Fruit fly (Drosophila melanogaster) whole organism, prepupa: Measurements from ENCODE around the gene Smug.

Source experiments
- CG10631 ChIP-seq: fragments of 200-800 bp; sonication (Bioruptor generic); optimal IDR thresholded peaks from 2 replicates; lab custom pipeline; 2016; ENCODE audit warnings: missing biosample characterization, missing genetic modification characterization
- CG10669 ChIP-seq: fragments of 200-800 bp; sonication (Bioruptor generic); optimal IDR thresholded peaks from 3 replicates; lab custom pipeline; 2018; ENCODE audit warnings: missing biosample characterization, mild to moderate bottlenecking, missing genetic modification characterization, moderate library complexity
- CG11294 ChIP-seq: fragments of 200-800 bp; sonication (Bioruptor generic); IDR thresholded peaks from 2 replicates; pipeline ENCODE4 v1.3.6; 2022; ENCODE audit warnings: missing biosample characterization, missing genetic modification characterization
- CG11902 ChIP-seq: fragments of 200-800 bp; sonication (Bioruptor generic); optimal IDR thresholded peaks from 3 replicates; lab custom pipeline; 2016; ENCODE audit warnings: missing biosample characterization, missing genetic modification characterization
- CG15336 ChIP-seq: fragments of 200-800 bp; sonication (Bioruptor generic); IDR thresholded peaks from 2 replicates; pipeline ENCODE4 v1.3.6; 2022; ENCODE audit warnings: missing biosample characterization, missing genetic modification characterization
- CG1621 ChIP-seq: fragments of 200-800 bp; sonication (Bioruptor generic); optimal IDR thresholded peaks from 3 replicates; lab custom pipeline; 2018; ENCODE audit warnings: missing biosample characterization, mild to moderate bottlenecking, missing genetic modification characterization
- CG16779 ChIP-seq: fragments of 200-800 bp; sonication (Bioruptor generic); optimal IDR thresholded peaks from 3 replicates; lab custom pipeline; 2017; ENCODE audit warnings: missing biosample characterization, mild to moderate bottlenecking, missing genetic modification characterization
- CG3032 ChIP-seq: fragments of 200-800 bp; optimal IDR thresholded peaks from 2 replicates; lab custom pipeline; 2019; ENCODE audit warnings: missing biosample characterization, mild to moderate bottlenecking, missing genetic modification characterization, moderate library complexity
- CG32006 ChIP-seq: fragments of 200-800 bp; sonication (Bioruptor generic); optimal IDR thresholded peaks from 3 replicates; lab custom pipeline; 2017; ENCODE audit warnings: missing biosample characterization, mild to moderate bottlenecking, missing genetic modification characterization
- CG3919 ChIP-seq: fragments of 200-800 bp; sonication (Bioruptor generic); optimal IDR thresholded peaks from 3 replicates; lab custom pipeline; 2016; ENCODE audit warnings: missing biosample characterization, missing genetic modification characterization
- CG4318 ChIP-seq: fragments of 200-800 bp; sonication (Bioruptor generic); optimal IDR thresholded peaks from 3 replicates; lab custom pipeline; 2017; ENCODE audit warnings: missing biosample characterization, mild to moderate bottlenecking, missing genetic modification characterization
- CG6163 ChIP-seq: fragments of 200-800 bp; sonication (Bioruptor generic); IDR thresholded peaks from 3 replicates; pipeline ENCODE4 v1.3.6; 2022; ENCODE audit warnings: missing biosample characterization, missing genetic modification characterization
- CG6276 ChIP-seq: fragments of 200-800 bp; sonication (Bioruptor generic); optimal IDR thresholded peaks from 2 replicates; lab custom pipeline; 2017; ENCODE audit warnings: missing biosample characterization, mild to moderate bottlenecking, missing genetic modification characterization
- CG6792 ChIP-seq: fragments of 200-800 bp; sonication (Bioruptor generic); optimal IDR thresholded peaks from 3 replicates; lab custom pipeline; 2016; ENCODE audit warnings: missing biosample characterization, missing genetic modification characterization
- CG6808 ChIP-seq: fragments of 200-800 bp; sonication (Bioruptor generic); optimal IDR thresholded peaks from 3 replicates; lab custom pipeline; 2017; ENCODE audit warnings: missing biosample characterization, missing genetic modification characterization, mild to moderate bottlenecking, moderate library complexity, missing genetic modification reagents
- CG6854 ChIP-seq: fragments of 200-800 bp; sonication (Bioruptor generic); optimal IDR thresholded peaks from 2 replicates; lab custom pipeline; 2017; ENCODE audit warnings: missing biosample characterization, mild to moderate bottlenecking, missing genetic modification characterization
- CG7368 ChIP-seq: fragments of 200-800 bp; sonication (Bioruptor generic); optimal IDR thresholded peaks from 3 replicates; lab custom pipeline; 2016; ENCODE audit warnings: missing biosample characterization, missing genetic modification characterization
- CG8119 ChIP-seq: fragments of 200-800 bp; sonication (Bioruptor generic); IDR thresholded peaks from 3 replicates; pipeline ENCODE4 v1.3.6; 2022; ENCODE audit warnings: missing biosample characterization, missing genetic modification characterization
- CG8632 ChIP-seq: fragments of 200-800 bp; sonication (Bioruptor generic); optimal IDR thresholded peaks from 3 replicates; lab custom pipeline; 2016; ENCODE audit warnings: missing biosample characterization, missing genetic modification characterization
- Eip75B ChIP-seq: fragments of 200-800 bp; sonication (Bioruptor generic); optimal IDR thresholded peaks from 3 replicates; lab custom pipeline; 2016; ENCODE audit warnings: missing biosample characterization, missing genetic modification characterization
- Eip78C ChIP-seq: fragments of 200-800 bp; sonication (Bioruptor generic); peaks from one replicate; lab custom pipeline; 2016; ENCODE audit warnings: missing biosample characterization, missing genetic modification characterization
- Eip93F ChIP-seq: fragments of 200-800 bp; sonication (Bioruptor generic); optimal IDR thresholded peaks from 2 replicates; lab custom pipeline; 2016; ENCODE audit warnings: missing biosample characterization, mild to moderate bottlenecking, missing genetic modification characterization
- Ets96B ChIP-seq: fragments of 200-800 bp; optimal IDR thresholded peaks from 2 replicates; lab custom pipeline; 2019; ENCODE audit warnings: missing biosample characterization, mild to moderate bottlenecking, missing genetic modification characterization, moderate library complexity
- Gug ChIP-seq: fragments of 200-800 bp; sonication (Bioruptor generic); IDR thresholded peaks from 2 replicates; pipeline ENCODE4 v1.3.6; 2022; ENCODE audit warnings: missing biosample characterization, missing genetic modification characterization
- Hr38 ChIP-seq: sonication (Bioruptor generic); optimal IDR thresholded peaks from 2 replicates; lab custom pipeline; 2016; ENCODE audit warnings: missing biosample characterization, missing genetic modification characterization
- Hr4 ChIP-seq: fragments of 200-800 bp; sonication (Bioruptor generic); optimal IDR thresholded peaks from 3 replicates; lab custom pipeline; 2016; ENCODE audit warnings: missing biosample characterization, missing genetic modification characterization
- Met ChIP-seq: fragments of 200-800 bp; sonication (Bioruptor generic); optimal IDR thresholded peaks from 3 replicates; lab custom pipeline; 2016; ENCODE audit warnings: missing biosample characterization, missing genetic modification characterization
- OdsH ChIP-seq: fragments of 200-800 bp; sonication (Bioruptor generic); optimal IDR thresholded peaks from 3 replicates; lab custom pipeline; 2016; ENCODE audit warnings: missing biosample characterization, missing genetic modification characterization
- Smox ChIP-seq: fragments of 200-800 bp; sonication (Bioruptor generic); optimal IDR thresholded peaks from 3 replicates; lab custom pipeline; 2016; ENCODE audit warnings: missing biosample characterization, missing genetic modification characterization
- Sox102F ChIP-seq: fragments of 200-800 bp; sonication (Bioruptor generic); optimal IDR thresholded peaks from 2 replicates; lab custom pipeline; 2016; ENCODE audit warnings: missing biosample characterization, mild to moderate bottlenecking, missing genetic modification characterization
- Sox14 ChIP-seq: fragments of 200-800 bp; sonication (Bioruptor generic); optimal IDR thresholded peaks from 3 replicates; lab custom pipeline; 2016; ENCODE audit warnings: missing biosample characterization, missing genetic modification characterization
- acj6 ChIP-seq: fragments of 200-800 bp; sonication (Bioruptor generic); optimal IDR thresholded peaks from 3 replicates; lab custom pipeline; 2016; ENCODE audit warnings: missing biosample characterization, missing genetic modification characterization
- dac ChIP-seq: fragments of 200-800 bp; sonication (Bioruptor generic); optimal IDR thresholded peaks from 2 replicates; lab custom pipeline; 2017; ENCODE audit warnings: missing biosample characterization, mild to moderate bottlenecking, missing genetic modification characterization
- dsx ChIP-seq: fragments of 200-800 bp; optimal IDR thresholded peaks from 3 replicates; lab custom pipeline; 2019; ENCODE audit warnings: missing biosample characterization, mild to moderate bottlenecking, missing genetic modification characterization, moderate library complexity; ENCODE audit not compliant: poor library complexity, severe bottlenecking
- eg ChIP-seq: fragments of 200-800 bp; sonication (Bioruptor generic); IDR thresholded peaks from 3 replicates; pipeline ENCODE4 v1.3.6; 2022; ENCODE audit warnings: missing biosample characterization, missing genetic modification characterization
- esn ChIP-seq: fragments of 200-800 bp; sonication (Bioruptor generic); optimal IDR thresholded peaks from 2 replicates; lab custom pipeline; 2016; ENCODE audit warnings: missing biosample characterization, mild to moderate bottlenecking, missing genetic modification characterization, moderate library complexity
- fkh ChIP-seq: fragments of 200-800 bp; sonication (Bioruptor generic); optimal IDR thresholded peaks from 3 replicates; lab custom pipeline; 2017; ENCODE audit warnings: missing biosample characterization, mild to moderate bottlenecking, missing genetic modification characterization, moderate library complexity
- lz ChIP-seq: fragments of 200-800 bp; sonication (Bioruptor generic); optimal IDR thresholded peaks from 3 replicates; lab custom pipeline; 2016; ENCODE audit warnings: missing biosample characterization, missing genetic modification characterization
- net ChIP-seq: fragments of 200-800 bp; sonication (Bioruptor generic); optimal IDR thresholded peaks from 3 replicates; lab custom pipeline; 2016; ENCODE audit warnings: missing biosample characterization, missing genetic modification characterization
- salr ChIP-seq, 2 experiments: fragments of 200-800 bp; sonication (Bioruptor generic); optimal IDR thresholded peaks; 3 replicates each; lab custom pipeline; 2016 to 2018; ENCODE audit warnings: missing biosample characterization in 2 of 2, missing genetic modification characterization in 2 of 2, mild to moderate bottlenecking in 1 of 2
- ss ChIP-seq, 2 experiments: fragments of 200-800 bp; sonication (Bioruptor generic); optimal IDR thresholded peaks; 2 replicates in 1 of 2; 3 replicates in 1 of 2; lab custom pipeline; 2017 to 2018; ENCODE audit warnings: mild to moderate bottlenecking in 2 of 2, missing biosample characterization in 2 of 2, missing genetic modification characterization in 2 of 2, moderate library complexity in 1 of 2
- svp ChIP-seq: fragments of 200-800 bp; sonication (Bioruptor generic); peaks from one replicate; lab custom pipeline; 2016; ENCODE audit warnings: missing biosample characterization, missing genetic modification characterization
- topi ChIP-seq: fragments of 200-800 bp; sonication (Bioruptor generic); optimal IDR thresholded peaks from 3 replicates; lab custom pipeline; 2016; ENCODE audit warnings: missing biosample characterization, missing genetic modification characterization

Gene Smug

DNA sequence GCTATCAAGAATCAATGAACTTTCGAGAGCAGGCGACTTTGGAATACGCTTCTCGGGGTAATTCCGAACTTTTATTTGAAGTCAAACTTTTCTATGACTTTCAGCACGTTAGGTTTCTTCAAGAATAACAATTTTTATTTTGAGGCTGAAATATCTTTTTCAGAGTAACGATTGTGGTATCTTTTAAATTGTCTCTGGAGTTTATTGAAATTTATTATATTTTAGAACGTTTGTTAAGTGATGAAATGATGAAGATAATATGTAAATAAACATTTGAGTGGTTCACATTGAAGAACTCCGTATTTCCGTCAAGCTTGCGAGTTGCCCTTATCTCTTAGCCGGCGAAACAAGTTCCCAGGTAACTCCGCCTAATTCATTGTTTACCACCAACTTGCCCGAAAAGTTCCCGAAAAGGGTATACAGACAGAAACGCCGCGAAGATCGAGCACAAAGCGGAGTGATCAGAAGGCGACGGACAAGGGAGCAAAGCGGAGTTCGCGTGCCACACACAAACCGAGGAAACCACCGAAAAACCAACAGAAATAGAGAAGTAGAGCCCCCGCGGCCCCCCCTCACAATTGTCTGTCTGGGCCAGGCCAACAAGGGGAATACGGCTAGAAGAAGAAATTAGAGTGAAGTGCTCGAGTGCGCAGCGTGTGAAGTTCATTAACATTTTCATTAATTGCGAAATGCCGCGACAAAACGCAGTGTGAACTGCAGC lies 32.6 kb upstream of the Smug start (continued):
- TF ChIP-seq CG3919: peak; percentile 55
- peak; percentile 43 for TF ChIP-seq CG11902 (GFP tag; lab: Kevin White, UChicago)
- TF ChIP-seq net (GFP tag; lab: Kevin White, UChicago): peak; percentile 54
- peak; percentile 79 for TF ChIP-seq topi (GFP tag; lab: Kevin White, UChicago)
- peak; percentile 20 for TF ChIP-seq Smox (GFP tag; lab: Kevin White, UChicago)
- peak; percentile 64 for TF ChIP-seq acj6 (GFP tag; lab: Kevin White, UChicago)
- peak; percentile 59 for TF ChIP-seq Ets96B (tag; lab: Kevin White, UChicago)
- peak; percentile 92 for TF ChIP-seq Eip78C (GFP tag; lab: Kevin White, UChicago)
- no peak for TF ChIP-seq CG11294 (GFP tag; lab: Robert Waterston, UW)
- TF ChIP-seq salr (GFP tag; optimal IDR thresholded peaks at IDR 0.05; lab: Kevin White, UChicago): peak; percentile 3 to 23
- TF ChIP-seq Hr38: no peak
- TF ChIP-seq CG8632 (GFP tag; lab: Kevin White, UChicago): peak; percentile 51
- TF ChIP-seq Eip93F: no peak
- TF ChIP-seq Eip75B: peak; percentile 57
- TF ChIP-seq dac (GFP tag; lab: Kevin White, UChicago): no peak
- peak; percentile 10 for TF ChIP-seq CG1621
- peak; percentile 37 for TF ChIP-seq CG6276
- TF ChIP-seq svp (GFP tag; lab: Kevin White, UChicago): peak; percentile 91
- peak; percentile 43 for TF ChIP-seq CG10631 (GFP tag; lab: Kevin White, UChicago)
- TF ChIP-seq Hr4 (GFP tag; lab: Kevin White, UChicago): peak; percentile 35
- TF ChIP-seq eg: no peak
- peak; percentile 83 for TF ChIP-seq Met (GFP tag; lab: Kevin White, UChicago)
- peak; percentile 83 for TF ChIP-seq esn (GFP tag; lab: Kevin White, UChicago)
- peak; percentile 77 for TF ChIP-seq Sox102F (GFP tag; lab: Kevin White, UChicago)
- peak; percentile 63 for TF ChIP-seq dsx
- TF ChIP-seq ss (GFP tag; optimal IDR thresholded peaks at IDR 0.05; lab: Kevin White, UChicago): peak; percentile 32 to 38
- peak; percentile 44 for TF ChIP-seq CG4318 (GFP tag; lab: Kevin White, UChicago)
- TF ChIP-seq Sox14 (GFP tag; lab: Kevin White, UChicago): peak; percentile 75
- peak; percentile 48 for TF ChIP-seq CG6792
- peak; percentile 68 for TF ChIP-seq lz
- peak; percentile 58 for TF ChIP-seq OdsH (GFP tag; lab: Kevin White, UChicago)
- TF ChIP-seq CG3032 (tag; lab: Kevin White, UChicago): peak; percentile 74
- TF ChIP-seq CG6808 (GFP tag; lab: Kevin White, UChicago): peak; percentile 65
- TF ChIP-seq CG7368 (GFP tag; lab: Kevin White, UChicago): no peak
- peak; percentile 63 for TF ChIP-seq CG32006 (GFP tag; lab: Kevin White, UChicago)
- TF ChIP-seq CG16779 (tag; lab: Kevin White, UChicago): no peak
- peak; percentile 50 for TF ChIP-seq fkh
- peak; percentile 52 for TF ChIP-seq CG10669
- TF ChIP-seq CG8119 (GFP tag; lab: Robert Waterston, UW): no peak
- TF ChIP-seq CG6163: 0 out of 3 replicates have a peak, but pooled peaks have one; percentile 33

DNA sequence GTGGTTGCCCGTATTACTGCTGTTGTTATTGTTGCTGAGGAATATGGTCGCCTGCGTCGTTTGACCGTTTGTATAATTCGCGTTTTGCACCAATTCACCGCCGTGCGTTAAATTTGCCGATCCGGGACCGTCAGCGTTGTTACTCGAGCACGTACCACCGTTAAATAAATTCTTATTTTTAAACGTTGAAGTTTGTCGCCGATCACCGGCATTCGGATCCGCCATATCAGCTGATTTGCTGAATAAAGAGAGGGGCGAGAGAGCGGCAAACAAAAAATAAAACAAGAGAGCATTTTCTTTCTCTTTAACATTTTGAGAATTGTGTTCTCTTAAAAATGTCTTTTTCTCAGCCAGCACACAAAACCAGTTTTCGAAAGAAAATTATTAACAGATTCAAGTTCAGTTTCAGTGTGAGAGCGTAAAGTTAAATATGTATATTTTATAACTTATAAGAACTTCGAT lies 31.4 kb upstream of the Smug start:
- peak; percentile 17 for TF ChIP-seq CG16779 (tag; lab: Kevin White, UChicago)
- peak; percentile 43 for TF ChIP-seq CG1621
- peak; percentile 8 for TF ChIP-seq CG6808 (GFP tag; lab: Kevin White, UChicago)
- peak; percentile 30; the same call in 1 of the 2 replicates for TF ChIP-seq CG15336 (GFP tag; lab: Robert Waterston, UW)
- peak; percentile 8 for TF ChIP-seq CG8632 (GFP tag; lab: Kevin White, UChicago)
- peak; percentile 52 for TF ChIP-seq CG6276
- TF ChIP-seq CG11902 (GFP tag; lab: Kevin White, UChicago): no peak
- TF ChIP-seq ss (GFP tag; optimal IDR thresholded peaks at IDR 0.05; lab: Kevin White, UChicago): peak in 1 of 2 experiments; percentile 51
- peak; percentile 68 for TF ChIP-seq Sox102F (GFP tag; lab: Kevin White, UChicago)
- no peak for TF ChIP-seq Gug
- no peak for TF ChIP-seq CG7368 (GFP tag; lab: Kevin White, UChicago)
- peak; percentile 81 for TF ChIP-seq CG6854
- TF ChIP-seq eg: peak; percentile 7; the same call in 1 of the 3 replicates
- no peak for TF ChIP-seq CG3919
- TF ChIP-seq Eip78C (GFP tag; lab: Kevin White, UChicago): peak; percentile 51
